Worm (Caenorhabditis elegans) whole organism, young adult: Measurements from ENCODE around the gene srx-18.

ENCODE experiments used
- B0019.2 ChIP-seq: fragments of 200-800 bp; sonication (Bioruptor generic); conservative IDR thresholded peaks from 2 replicates; pipeline ENCODE4 v1.3.6; 2022; ENCODE audit warnings: missing genetic modification reagents, missing genetic modification characterization, missing compliant biosample characterization
- F10E7.11 ChIP-seq: sonication (generic microtip); optimal IDR thresholded peaks from 2 replicates; lab custom pipeline; 2017; ENCODE audit warnings: mild to moderate bottlenecking, missing genetic modification characterization, moderate library complexity, missing compliant biosample characterization
- F39B2.1 ChIP-seq: fragments of 200-800 bp; sonication (Bioruptor generic); IDR thresholded peaks from 2 replicates; pipeline ENCODE4 v1.3.6; 2022; ENCODE audit warnings: missing genetic modification reagents, missing genetic modification characterization, missing compliant biosample characterization
- K11D2.4 ChIP-seq: fragments of 200-800 bp; sonication (Bioruptor generic); IDR thresholded peaks from 2 replicates; pipeline ENCODE4 v1.3.6; 2022; ENCODE audit warnings: missing genetic modification reagents, missing genetic modification characterization, missing compliant biosample characterization
- akir-1 ChIP-seq: fragments of 200-800 bp; sonication (Bioruptor generic); optimal IDR thresholded peaks from 2 replicates; lab custom pipeline; 2018; ENCODE audit warnings: mild to moderate bottlenecking, missing genetic modification characterization, moderate library complexity, missing compliant biosample characterization
- atf-7 ChIP-seq: sonication (generic microtip); optimal IDR thresholded peaks from 2 replicates; lab custom pipeline; 2017; ENCODE audit warnings: mild to moderate bottlenecking, missing genetic modification characterization, missing compliant biosample characterization
- bed-1 ChIP-seq: fragments of 200-800 bp; sonication (Bioruptor generic); IDR thresholded peaks from 2 replicates; pipeline ENCODE4 v1.3.6; 2022; ENCODE audit warnings: missing genetic modification reagents, missing genetic modification characterization, missing compliant biosample characterization
- cebp-1 ChIP-seq, 2 experiments: fragments of 200-800 bp in 1 of 2; sonication (Bioruptor generic) in 1 of 2; sonication (generic microtip) in 1 of 2; IDR thresholded peaks in 1 of 2; optimal IDR thresholded peaks in 1 of 2; 2 replicates each; pipeline versions ENCODE4 v1.3.6 to Lab custom; 2017 to 2022; ENCODE audit warnings: missing compliant biosample characterization in 2 of 2, missing genetic modification characterization in 2 of 2, mild to moderate bottlenecking in 1 of 2, missing genetic modification reagents in 1 of 2, moderate library complexity in 1 of 2
- ceh-100 ChIP-seq: fragments of 200-800 bp; sonication (Bioruptor generic); IDR thresholded peaks from 2 replicates; pipeline ENCODE4 v1.3.6; 2022; ENCODE audit warnings: missing genetic modification reagents, missing genetic modification characterization, missing compliant biosample characterization
- ceh-79 ChIP-seq: sonication (generic microtip); optimal IDR thresholded peaks from 2 replicates; lab custom pipeline; 2017; ENCODE audit warnings: mild to moderate bottlenecking, missing genetic modification characterization, missing compliant biosample characterization
- chd-7 ChIP-seq: sonication (generic microtip); optimal IDR thresholded peaks from 2 replicates; lab custom pipeline; 2016; ENCODE audit warnings: mild to moderate bottlenecking, missing genetic modification characterization, moderate library complexity, missing compliant biosample characterization
- dox-1 ChIP-seq: fragments of 200-800 bp; sonication (Bioruptor generic); IDR thresholded peaks from 2 replicates; pipeline ENCODE4 v1.3.6; 2022; ENCODE audit warnings: missing genetic modification reagents, missing genetic modification characterization, missing compliant biosample characterization
- egl-44 ChIP-seq: fragments of 200-800 bp; sonication (Bioruptor generic); IDR thresholded peaks from 2 replicates; pipeline ENCODE4 v1.3.6; 2022; ENCODE audit warnings: missing genetic modification reagents, missing genetic modification characterization, missing compliant biosample characterization
- hsf-1 ChIP-seq: fragments of 200-800 bp; sonication (Bioruptor generic); IDR thresholded peaks from 2 replicates; pipeline ENCODE4 v1.3.6; 2022; ENCODE audit warnings: missing genetic modification reagents, missing genetic modification characterization, missing compliant biosample characterization
- nhr-120 ChIP-seq: fragments of 200-800 bp; sonication (Bioruptor generic); IDR thresholded peaks from 2 replicates; pipeline ENCODE4 v1.3.6; 2022; ENCODE audit warnings: missing genetic modification characterization, missing compliant biosample characterization
- nhr-80 ChIP-seq: sonication (generic microtip); optimal IDR thresholded peaks from 2 replicates; lab custom pipeline; 2016; ENCODE audit warnings: missing genetic modification characterization, missing compliant biosample characterization
- pha-4 ChIP-seq: fragments of 150-350 bp; sonication (generic microtip); optimal IDR thresholded peaks from 2 replicates; lab custom pipeline; 2014; ENCODE audit warnings: missing biosample characterization, missing genetic modification reagents, missing genetic modification characterization
- rec-8 ChIP-seq, 2 experiments: sonication (generic microtip); optimal IDR thresholded peaks; 2 replicates each; lab custom pipeline; 2016; ENCODE audit warnings: mild to moderate bottlenecking in 2 of 2, missing genetic modification characterization in 2 of 2, missing genetic modification reagents in 2 of 2, missing genotype in 2 of 2, missing biosample characterization in 1 of 2, missing compliant biosample characterization in 1 of 2, moderate library complexity in 1 of 2
- snpc-1.3 ChIP-seq: sonication (generic microtip); optimal IDR thresholded peaks from 2 replicates; lab custom pipeline; 2017; ENCODE audit warnings: missing genetic modification characterization, mild to moderate bottlenecking, missing compliant biosample characterization, antibody characterized with exemption, moderate library complexity, missing genotype, missing genetic modification reagents; ENCODE audit not compliant: insufficient read depth
- snpc-4 ChIP-seq, 5 experiments: fragments of 150-350 bp in 1 of 5; sonication (generic microtip) in 4 of 5; optimal IDR thresholded peaks; 2 replicates each; lab custom pipeline; 2014 to 2018; ENCODE audit warnings: missing genetic modification characterization in 5 of 5, missing biosample characterization in 3 of 5, antibody characterized with exemption in 2 of 5, mild to moderate bottlenecking in 2 of 5, missing compliant biosample characterization in 2 of 5, missing genotype in 2 of 5, moderate library complexity in 2 of 5, missing genetic modification reagents in 1 of 5
- tbp1 ChIP-seq: fragments of 200-800 bp; sonication (Bioruptor generic); optimal IDR thresholded peaks from 2 replicates; lab custom pipeline; 2018; ENCODE audit warnings: mild to moderate bottlenecking, missing genetic modification characterization, missing compliant biosample characterization
- zfh-2 ChIP-seq: fragments of 200-800 bp; sonication (Bioruptor generic); conservative IDR thresholded peaks from 2 replicates; pipeline ENCODE4 v1.3.6; 2022; ENCODE audit warnings: missing genetic modification reagents, missing genetic modification characterization, missing compliant biosample characterization
- ztf-22 ChIP-seq: fragments of 200-800 bp; sonication (Bioruptor generic); optimal IDR thresholded peaks from 2 replicates; lab custom pipeline; 2018; ENCODE audit warnings: mild to moderate bottlenecking, missing genetic modification characterization, moderate library complexity, missing compliant biosample characterization

srx-18 gene

ce11 chrV:17754999-17755398 is 43.7 kb downstream of the srx-18 start:
- TF ChIP-seq F10E7.11 (tag; lab: Kevin White, UChicago) (no peak), chd-7 (tag; lab: Kevin White, UChicago) (no peak), egl-44 (no peak), bed-1 (no peak), nhr-80 (tag; lab: Kevin White, UChicago) (peak; percentile 31), ceh-100 (GFP tag; lab: Robert Waterston, UW) (no peak)

ce11 chrV:17752340-17752739 is 46.3 kb downstream of the srx-18 start:
- no peak for TF ChIP-seq cebp-1 (GFP tag; IDR thresholded peaks at IDR 0.05; lab: Robert Waterston, UW)
- peak; percentile 37 for TF ChIP-seq cebp-1 (tag; optimal IDR thresholded peaks at IDR 0.05; lab: Kevin White, UChicago)
- no peak for TF ChIP-seq nhr-120
- TF ChIP-seq rec-8 (tag; optimal IDR thresholded peaks at IDR 0.05; lab: Kevin White, UChicago), result no peak
- no peak for TF ChIP-seq snpc-4 (GFP tag; optimal IDR thresholded peaks at IDR 0.05; lab: Kevin White, UChicago)
- TF ChIP-seq snpc-4 (tag; optimal IDR thresholded peaks at IDR 0.05; lab: Kevin White, UChicago), result peak in 1 of 4 experiments; percentile 14
- no peak for TF ChIP-seq hsf-1 (GFP tag; lab: Robert Waterston, UW)
- TF ChIP-seq tbp1 (GFP tag; lab: Kevin White, UChicago), result peak; percentile 0
- no peak for TF ChIP-seq pha-4 (tag; lab: Kevin White, UChicago)
- TF ChIP-seq ceh-79 (tag; lab: Kevin White, UChicago), result no peak
- no peak for TF ChIP-seq F39B2.1 (GFP tag; lab: Robert Waterston, UW)
- TF ChIP-seq dox-1, result 0 out of 2 replicates have a peak, but pooled peaks have one; percentile 12
- TF ChIP-seq ztf-22 (GFP tag; lab: Kevin White, UChicago), result no peak
- TF ChIP-seq B0019.2 (GFP tag; lab: Robert Waterston, UW), result no peak
- peak; percentile 90 for TF ChIP-seq nhr-80 (tag; lab: Kevin White, UChicago)
- TF ChIP-seq snpc-1.3 (tag; lab: Kevin White, UChicago), result no peak

DNA sequence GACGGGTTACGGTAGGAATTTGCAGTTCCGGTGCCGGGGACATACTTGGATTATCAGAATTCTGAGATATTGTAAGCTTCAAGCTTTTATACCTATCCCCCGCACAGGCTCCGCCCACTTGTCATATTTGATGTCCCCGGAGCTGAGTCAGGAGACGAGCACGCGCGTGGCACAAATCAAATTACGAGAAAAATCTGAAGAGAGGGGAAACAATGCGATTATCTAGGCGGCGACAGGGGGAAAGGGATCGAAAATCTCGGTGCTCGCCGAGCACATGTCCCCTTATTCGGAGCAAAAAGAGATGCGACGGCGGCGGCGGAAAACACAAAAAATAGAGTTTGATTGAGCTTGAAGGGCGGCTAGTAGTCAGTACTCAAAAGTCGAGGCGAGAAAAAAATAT is 49.5 kb downstream of the srx-18 start, which contains the start of gene R12G8.1:
Gene R12G8.1, minus strand, starts transcription at position 63 of the 400 bp plus-strand sequence.
- TF ChIP-seq K11D2.4 (GFP tag; lab: Robert Waterston, UW) (0 out of 2 replicates have a peak, but pooled peaks have one; percentile 19), hsf-1 (GFP tag; lab: Robert Waterston, UW) (no peak), zfh-2 (GFP tag; lab: Robert Waterston, UW) (peak; percentile 76)
- TF ChIP-seq, all 124 proteins: peak for 2

DNA sequence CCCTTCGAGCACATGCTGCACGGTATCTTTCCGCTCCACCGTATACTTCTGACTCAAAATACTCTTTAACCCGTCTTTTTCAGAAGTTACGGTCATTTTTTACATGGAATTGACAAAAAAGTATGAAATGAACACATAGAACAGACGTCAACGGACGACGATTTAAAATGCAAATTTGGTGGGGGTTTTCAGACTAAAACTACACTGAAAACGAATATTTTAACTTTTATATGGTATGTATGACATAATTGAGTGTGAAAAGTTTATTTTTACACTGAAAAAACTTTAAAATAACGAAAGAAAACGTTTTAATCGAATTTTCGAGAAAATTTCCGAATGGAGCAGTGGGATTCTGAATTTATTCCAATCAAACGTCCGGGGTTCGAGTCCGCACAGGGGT is 51.7 kb downstream of the srx-18 start, which contains the start of gene twk-36:
Gene twk-36, minus strand, starts transcription at position 101 of the 400 bp plus-strand sequence.
- TF ChIP-seq F39B2.1 (GFP tag; lab: Robert Waterston, UW) (no peak), akir-1 (no peak), atf-7 (tag; lab: Kevin White, UChicago) (no peak)
- TF ChIP-seq, all 124 proteins: peak for 0
